Fruit fly (Drosophila melanogaster) whole organism, embryonic: ENCODE data around the gene Mrp5.

Source experiments
- Abd-B ChIP-seq: fragments of 200-800 bp; sonication (Bioruptor generic); optimal IDR thresholded peaks from 2 replicates; lab custom pipeline; 2018; ENCODE audit warnings: missing biosample characterization, mild to moderate bottlenecking, missing genetic modification characterization, moderate library complexity
- Aef1 ChIP-seq: fragments of 200-800 bp; sonication (Bioruptor generic); IDR thresholded peaks from 3 replicates; pipeline ENCODE4 v1.3.6; 2022; ENCODE audit warnings: missing biosample characterization, missing genetic modification characterization
- Atf6 ChIP-seq: fragments of 200-800 bp; sonication (Bioruptor generic); IDR thresholded peaks from 2 replicates; pipeline ENCODE4 v1.3.6; 2022; ENCODE audit warnings: missing biosample characterization, missing genetic modification characterization
- Awh ChIP-seq: fragments of 200-800 bp; sonication (Bioruptor generic); IDR thresholded peaks from 2 replicates; pipeline ENCODE4, ENCODE4 v1.3.6; 2022; ENCODE audit warnings: missing biosample characterization, missing genetic modification characterization
- CG11093 ChIP-seq: fragments of 200-800 bp; sonication (Bioruptor generic); IDR thresholded peaks from 3 replicates; pipeline ENCODE4 v1.3.6; 2022; ENCODE audit warnings: missing biosample characterization, missing genetic modification characterization
- CG12219 ChIP-seq: fragments of 200-800 bp; sonication (Bioruptor generic); optimal IDR thresholded peaks from 3 replicates; lab custom pipeline; 2018; ENCODE audit warnings: missing biosample characterization, mild to moderate bottlenecking, missing genetic modification characterization
- CG15696 ChIP-seq: fragments of 200-800 bp; sonication (Bioruptor generic); optimal IDR thresholded peaks from 2 replicates; lab custom pipeline; 2019; ENCODE audit warnings: missing biosample characterization, mild to moderate bottlenecking, missing genetic modification characterization, moderate library complexity
- CG17802 ChIP-seq: fragments of 200-800 bp; sonication (Bioruptor generic); optimal IDR thresholded peaks from 2 replicates; lab custom pipeline; 2018; ENCODE audit warnings: missing biosample characterization, mild to moderate bottlenecking, missing genetic modification characterization, moderate library complexity
- CG17912 ChIP-seq: fragments of 200-800 bp; sonication (Bioruptor generic); optimal IDR thresholded peaks from 2 replicates; lab custom pipeline; 2018; ENCODE audit warnings: missing biosample characterization, mild to moderate bottlenecking, missing genetic modification characterization
- CG1832 ChIP-seq: fragments of 200-800 bp; sonication (Bioruptor generic); optimal IDR thresholded peaks from 2 replicates; lab custom pipeline; 2017; ENCODE audit warnings: missing biosample characterization, mild to moderate bottlenecking, missing genetic modification characterization, inconsistent platforms
- CG2712 ChIP-seq: fragments of 200-800 bp; optimal IDR thresholded peaks from 3 replicates; lab custom pipeline; 2019; ENCODE audit warnings: missing biosample characterization, mild to moderate bottlenecking, missing genetic modification characterization, moderate library complexity
- CG30431 ChIP-seq: fragments of 200-800 bp; sonication (Bioruptor generic); optimal IDR thresholded peaks from 2 replicates; lab custom pipeline; 2017; ENCODE audit warnings: missing biosample characterization, missing genetic modification characterization
- CG32772 ChIP-seq: fragments of 200-800 bp; sonication (Bioruptor generic); IDR thresholded peaks from 2 replicates; pipeline ENCODE4 v1.3.6; 2022; ENCODE audit warnings: missing biosample characterization, missing genetic modification characterization
- CG3281 ChIP-seq: fragments of 200-800 bp; sonication (Bioruptor generic); optimal IDR thresholded peaks from 3 replicates; lab custom pipeline; 2017; ENCODE audit warnings: missing biosample characterization, mild to moderate bottlenecking, missing genetic modification characterization
- CG34224 ChIP-seq: fragments of 200-800 bp; sonication (Bioruptor generic); IDR thresholded peaks from 3 replicates; pipeline ENCODE4 v1.3.6; 2022; ENCODE audit warnings: missing biosample characterization, missing genetic modification characterization; ENCODE audit not compliant: partially characterized antibody
- CG3838 ChIP-seq: fragments of 200-800 bp; sonication (Bioruptor generic); optimal IDR thresholded peaks from 3 replicates; lab custom pipeline; 2016; ENCODE audit warnings: missing biosample characterization, missing genetic modification characterization
- CG5245 ChIP-seq: fragments of 200-800 bp; sonication (Bioruptor generic); optimal IDR thresholded peaks from 3 replicates; lab custom pipeline; 2016; ENCODE audit warnings: missing biosample characterization, missing genetic modification characterization
- CG6254 ChIP-seq: fragments of 200-800 bp; sonication (Bioruptor generic); optimal IDR thresholded peaks from 3 replicates; lab custom pipeline; 2017; ENCODE audit warnings: mild to moderate bottlenecking, missing biosample characterization, missing genetic modification reagents, missing genetic modification characterization
- CG6272 ChIP-seq: fragments of 200-800 bp; sonication (Bioruptor generic); IDR thresholded peaks from 2 replicates; pipeline ENCODE4 v1.3.6; 2022; ENCODE audit warnings: missing biosample characterization, missing genetic modification characterization
- CG7745 ChIP-seq: fragments of 200-800 bp; sonication (Bioruptor generic); optimal IDR thresholded peaks from 2 replicates; lab custom pipeline; 2018; ENCODE audit warnings: missing biosample characterization, mild to moderate bottlenecking, missing genetic modification characterization, moderate library complexity
- CG9876 ChIP-seq: fragments of 200-800 bp; sonication (Bioruptor generic); optimal IDR thresholded peaks from 2 replicates; lab custom pipeline; 2016; ENCODE audit warnings: missing biosample characterization, missing genetic modification characterization
- CTCF ChIP-seq: fragments of 200-800 bp; sonication (Bioruptor generic); optimal IDR thresholded peaks from 2 replicates; lab custom pipeline; 2017; ENCODE audit warnings: missing biosample characterization, mild to moderate bottlenecking, missing genetic modification characterization, moderate library complexity
- Dref ChIP-seq: fragments of 200-800 bp; sonication (Bioruptor generic); IDR thresholded peaks from 2 replicates; pipeline ENCODE4 v1.3.6; 2022; ENCODE audit warnings: missing biosample characterization, missing genetic modification characterization
- Drgx ChIP-seq: fragments of 200-800 bp; sonication (Bioruptor generic); IDR thresholded peaks from 2 replicates; pipeline ENCODE4 v1.3.6; 2022; ENCODE audit warnings: missing biosample characterization, missing genetic modification characterization
- H15 ChIP-seq: fragments of 200-800 bp; sonication (Bioruptor generic); IDR thresholded peaks from 3 replicates; pipeline ENCODE4 v1.3.6; 2022; ENCODE audit warnings: missing biosample characterization, missing genetic modification characterization
- HLH54F ChIP-seq: fragments of 200-800 bp; sonication (Bioruptor generic); optimal IDR thresholded peaks from 3 replicates; lab custom pipeline; 2016; ENCODE audit warnings: missing biosample characterization, missing genetic modification characterization
- Nf-YA ChIP-seq: fragments of 200-800 bp; sonication (Bioruptor generic); IDR thresholded peaks from 2 replicates; pipeline ENCODE4 v1.3.6; 2022; ENCODE audit warnings: missing biosample characterization, missing genetic modification characterization
- TFAM ChIP-seq: fragments of 200-800 bp; sonication (Bioruptor generic); optimal IDR thresholded peaks from 2 replicates; lab custom pipeline; 2017; ENCODE audit warnings: missing biosample characterization, missing genetic modification characterization, inconsistent platforms
- Xrp1 ChIP-seq: fragments of 200-800 bp; sonication (Bioruptor generic); IDR thresholded peaks from 2 replicates; pipeline ENCODE4 v1.3.6; 2022; ENCODE audit warnings: missing biosample characterization, missing genetic modification characterization
- br ChIP-seq: fragments of >200 bp; optimal IDR thresholded peaks from 2 replicates; lab custom pipeline; 2017
- chif ChIP-seq, 2 experiments: fragments of 200-800 bp; sonication (Bioruptor generic); optimal IDR thresholded peaks; 3 replicates each; lab custom pipeline; 2016; ENCODE audit warnings: missing biosample characterization in 2 of 2, missing genetic modification characterization in 2 of 2
- ci ChIP-seq: fragments of 200-800 bp; sonication (Bioruptor generic); IDR thresholded peaks from 3 replicates; pipeline ENCODE4 v1.3.6; 2022; ENCODE audit warnings: missing biosample characterization, missing genetic modification characterization
- crc ChIP-seq: fragments of 200-800 bp; sonication (Bioruptor generic); optimal IDR thresholded peaks from 2 replicates; lab custom pipeline; 2016; ENCODE audit warnings: missing biosample characterization, missing genetic modification characterization
- da ChIP-seq: fragments of 200-800 bp; sonication (Bioruptor generic); optimal IDR thresholded peaks from 2 replicates; lab custom pipeline; 2016; ENCODE audit warnings: missing biosample characterization, missing genetic modification characterization
- dan ChIP-seq: fragments of 200-800 bp; sonication (Bioruptor generic); IDR thresholded peaks from 2 replicates; pipeline ENCODE4 v1.3.6; 2022; ENCODE audit warnings: missing biosample characterization, missing genetic modification characterization
- dmrt99B ChIP-seq: fragments of 200-800 bp; sonication (Bioruptor generic); optimal IDR thresholded peaks from 2 replicates; lab custom pipeline; 2018; ENCODE audit warnings: missing biosample characterization, mild to moderate bottlenecking, missing genetic modification characterization, moderate library complexity
- eve ChIP-seq, 2 experiments: fragments of >200 bp; optimal IDR thresholded peaks; 2 replicates each; lab custom pipeline; 2017; ENCODE audit warnings: missing biosample characterization in 2 of 2, missing genetic modification characterization in 2 of 2
- gcm ChIP-seq: fragments of 200-800 bp; sonication (Bioruptor generic); optimal IDR thresholded peaks from 2 replicates; lab custom pipeline; 2019; ENCODE audit warnings: missing biosample characterization, mild to moderate bottlenecking, missing genetic modification characterization, moderate library complexity
- h ChIP-seq: fragments of >200 bp; optimal IDR thresholded peaks from 2 replicates; lab custom pipeline; 2017
- her ChIP-seq: fragments of 200-800 bp; sonication (Bioruptor generic); optimal IDR thresholded peaks from 2 replicates; lab custom pipeline; 2016; ENCODE audit warnings: missing biosample characterization, missing genetic modification characterization
- inv ChIP-seq: fragments of 200-800 bp; sonication (Bioruptor generic); IDR thresholded peaks from 2 replicates; pipeline ENCODE4 v1.3.6; 2022; ENCODE audit warnings: missing biosample characterization, missing genetic modification characterization; ENCODE audit not compliant: partially characterized antibody
- klu ChIP-seq: fragments of 200-800 bp; sonication (Bioruptor generic); IDR thresholded peaks from 2 replicates; pipeline ENCODE4 v1.3.6; 2022; ENCODE audit warnings: missing biosample characterization, missing genetic modification characterization
- nerfin-1 ChIP-seq: fragments of 200-800 bp; sonication (Bioruptor generic); optimal IDR thresholded peaks from 3 replicates; lab custom pipeline; 2019; ENCODE audit warnings: missing biosample characterization, mild to moderate bottlenecking, missing genetic modification characterization, moderate library complexity
- nom ChIP-seq: fragments of 200-800 bp; sonication (Bioruptor generic); optimal IDR thresholded peaks from 2 replicates; lab custom pipeline; 2017; ENCODE audit warnings: missing biosample characterization, missing genetic modification characterization, mild to moderate bottlenecking, moderate library complexity, missing genetic modification reagents
- pb ChIP-seq: fragments of 200-800 bp; sonication (Bioruptor generic); optimal IDR thresholded peaks from 3 replicates; lab custom pipeline; 2016; ENCODE audit warnings: missing biosample characterization, missing genetic modification characterization
- phol ChIP-seq: fragments of 200-800 bp; sonication (Bioruptor generic); optimal IDR thresholded peaks from 3 replicates; lab custom pipeline; 2018; ENCODE audit warnings: missing biosample characterization, mild to moderate bottlenecking, missing genetic modification characterization, moderate library complexity
- repo ChIP-seq: fragments of 200-800 bp; sonication (Bioruptor generic); optimal IDR thresholded peaks from 2 replicates; lab custom pipeline; 2016; ENCODE audit warnings: missing biosample characterization, missing genetic modification characterization
- salm ChIP-seq: fragments of 200-800 bp; sonication (Bioruptor generic); optimal IDR thresholded peaks from 2 replicates; lab custom pipeline; 2018; ENCODE audit warnings: missing biosample characterization, mild to moderate bottlenecking, missing genetic modification characterization
- seq ChIP-seq: fragments of 200-800 bp; sonication (Bioruptor generic); IDR thresholded peaks from 2 replicates; pipeline ENCODE4 v1.3.6; 2022; ENCODE audit warnings: missing biosample characterization, missing genetic modification characterization
- ssp ChIP-seq: fragments of 200-800 bp; sonication (Bioruptor generic); IDR thresholded peaks from 2 replicates; pipeline ENCODE4 v1.3.6; 2022; ENCODE audit warnings: missing biosample characterization, missing genetic modification characterization
- tgo ChIP-seq: fragments of 200-800 bp; sonication (Bioruptor generic); IDR thresholded peaks from 3 replicates; pipeline ENCODE4 v1.3.6; 2022; ENCODE audit warnings: missing biosample characterization, missing genetic modification characterization
- zf30C ChIP-seq: fragments of 200-800 bp; sonication (Bioruptor generic); optimal IDR thresholded peaks from 3 replicates; lab custom pipeline; 2018; ENCODE audit warnings: missing biosample characterization, mild to moderate bottlenecking, missing genetic modification characterization

The Mrp5 gene

dm6 chr3R:19892046-19892445 lies 16.6 kb upstream of the Mrp5 start (continued):
- TF ChIP-seq dan (no peak), CTCF (GFP tag; lab: Kevin White, UChicago) (peak; percentile 18), nerfin-1 (tag; lab: Kevin White, UChicago) (peak; percentile 59), chif (GFP tag; optimal IDR thresholded peaks at IDR 0.05; lab: Kevin White, UChicago) (peak; percentile 35 to 52), her (peak; percentile 57), CG3281 (GFP tag; lab: Kevin White, UChicago) (peak; percentile 72), da (GFP tag; lab: Kevin White, UChicago) (no peak), gcm (GFP tag; lab: Kevin White, UChicago) (peak; percentile 55), TFAM (GFP tag; lab: Kevin White, UChicago) (no peak), HLH54F (GFP tag; lab: Kevin White, UChicago) (peak; percentile 55), h (lab: Kevin White, UChicago) (no peak), CG34224 (GFP tag; lab: Robert Waterston, UW) (no peak), CG5245 (GFP tag; lab: Kevin White, UChicago) (peak; percentile 56), CG15696 (tag; lab: Kevin White, UChicago) (peak; percentile 58), phol (tag; lab: Kevin White, UChicago) (peak; percentile 76), br (lab: Kevin White, UChicago) (no peak), nom (GFP tag; lab: Kevin White, UChicago) (no peak), Abd-B (GFP tag; lab: Kevin White, UChicago) (no peak), CG6254 (peak; percentile 53), CG32772 (GFP tag; lab: Robert Waterston, UW) (peak; percentile 66), Atf6 (GFP tag; lab: Robert Waterston, UW) (peak; percentile 75; the same call in 1 of the 2 replicates), CG11093 (peak; percentile 57; the same call in 2 of the 3 replicates), crc (GFP tag; lab: Kevin White, UChicago) (peak; percentile 51), CG30431 (peak; percentile 62), H15 (peak; percentile 68), repo (peak; percentile 45), ssp (GFP tag; lab: Robert Waterston, UW) (peak; percentile 57), CG1832 (GFP tag; lab: Kevin White, UChicago) (no peak), dmrt99B (tag; lab: Kevin White, UChicago) (peak; percentile 80), Dref (GFP tag; lab: Robert Waterston, UW) (no peak), Xrp1 (GFP tag; lab: Robert Waterston, UW) (peak; percentile 80; the same call in 1 of the 2 replicates), klu (GFP tag; lab: Robert Waterston, UW) (peak; percentile 50; the same call in 1 of the 2 replicates), CG17802 (peak; percentile 35), CG3838 (GFP tag; lab: Kevin White, UChicago) (no peak), zf30C (no peak), CG12219 (GFP tag; lab: Kevin White, UChicago) (peak; percentile 72), CG6272 (GFP tag; lab: Robert Waterston, UW) (peak; percentile 57; the same call in 1 of the 2 replicates), ci (GFP tag; lab: Robert Waterston, UW) (peak; percentile 81), eve (GFP tag; optimal IDR thresholded peaks at IDR 0.05; lab: Kevin White, UChicago) (no peak), inv (peak; percentile 27; the same call in 1 of the 2 replicates), CG2712 (tag; lab: Kevin White, UChicago) (peak; percentile 77), CG9876 (peak; percentile 13), CG7745 (no peak), Nf-YA (GFP tag; lab: Robert Waterston, UW) (0 out of 2 replicates have a peak, but pooled peaks have one; percentile 43), tgo (GFP tag; lab: Robert Waterston, UW) (peak; percentile 64), Aef1 (GFP tag; lab: Robert Waterston, UW) (peak; percentile 73; the same call in 2 of the 3 replicates), Awh (GFP tag; lab: Robert Waterston, UW) (0 out of 2 replicates have a peak, but pooled peaks have one; percentile 30), pb (peak; percentile 74), seq (GFP tag; lab: Robert Waterston, UW) (peak; percentile 71), Drgx (peak; percentile 68), CG17912 (peak; percentile 14), salm (tag; lab: Kevin White, UChicago) (peak; percentile 60)
